Fruit fly (Drosophila melanogaster): Measurements from ENCODE around the gene Hpf1.

Hpf1 gene

dm6 chr3R:5824456-5824855 is 32.8 kb downstream of the Hpf1 start, which contains the start of the genes Sec20 and dgrn (continued):
- TF ChIP-seq Rfx (GFP tag; IDR thresholded peaks at IDR 0.05): peak; percentile 78

- no peak for TF ChIP-seq ERR (GFP tag; optimal IDR thresholded peaks at IDR 0.05)
- TF ChIP-seq ac (GFP tag; optimal IDR thresholded peaks at IDR 0.05): no peak
- no peak for TF ChIP-seq CrebB (tag; optimal IDR thresholded peaks at IDR 0.05)
- no peak for TF ChIP-seq da (GFP tag; optimal IDR thresholded peaks at IDR 0.05)
- no peak for TF ChIP-seq Fer3 (tag; optimal IDR thresholded peaks at IDR 0.05)
- TF ChIP-seq Sin3A (optimal IDR thresholded peaks at IDR 0.05): no peak
- TF ChIP-seq lab (GFP tag; optimal IDR thresholded peaks at IDR 0.05): no peak
Observed at dm6 chr3R:5829762-5830161, 38.1 kb downstream of the Hpf1 start, which contains the start of gene glob3. Gene glob3 (plus strand): TSS chr3R:5830062.

dm6 chr3R:5831339-5831738 is 39.7 kb downstream of the Hpf1 start, which contains the start of gene CG1208:
Gene CG1208 (plus strand): TSS chr3R:5831639.
- TF ChIP-seq NFAT (GFP tag; IDR thresholded peaks at IDR 0.05) (0 out of 2 replicates have a peak, but pooled peaks have one; percentile 5), sug (tag; optimal IDR thresholded peaks at IDR 0.05) (peak; percentile 2), Adf1 (GFP tag; IDR thresholded peaks at IDR 0.05) (peak; percentile 86), CG17186 (GFP tag; optimal IDR thresholded peaks at IDR 0.05) (no peak)

dm6 chr3R:5832345-5832981 is 40.8 kb downstream of the Hpf1 start:
- peak; percentile 21 for TF ChIP-seq CG10543 (GFP tag; optimal IDR thresholded peaks at IDR 0.05)
- TF ChIP-seq vnd (GFP tag; IDR thresholded peaks at IDR 0.05; ENCODE audit: partially characterized antibody): peak; percentile 58
- TF ChIP-seq Dbx (GFP tag; IDR thresholded peaks at IDR 0.05): no peak
- no peak for TF ChIP-seq CG11456 (GFP tag; IDR thresholded peaks at IDR 0.05)
- TF ChIP-seq ind (GFP tag; optimal IDR thresholded peaks at IDR 0.05): no peak
- TF ChIP-seq CG12236 (GFP tag; optimal IDR thresholded peaks at IDR 0.05): no peak
- TF ChIP-seq Vsx1 (GFP tag; optimal IDR thresholded peaks at IDR 0.05): peak; percentile 24
- TF ChIP-seq dysf (GFP tag; IDR thresholded peaks at IDR 0.05): no peak
- no peak for TF ChIP-seq ken (GFP tag; IDR thresholded peaks at IDR 0.05)
- TF ChIP-seq mirr (GFP tag; optimal IDR thresholded peaks at IDR 0.05): no peak
- no peak for TF ChIP-seq CG15073 (GFP tag; optimal IDR thresholded peaks at IDR 0.05)
- TF ChIP-seq rib (GFP tag; IDR thresholded peaks at IDR 0.05): no peak
- no peak for TF ChIP-seq Gsc (GFP tag; IDR thresholded peaks at IDR 0.05)
- peak; percentile 49 for TF ChIP-seq CG7987 (GFP tag; optimal IDR thresholded peaks at IDR 0.05)
- TF ChIP-seq CG13287 (GFP tag; IDR thresholded peaks at IDR 0.05; ENCODE audit: partially characterized antibody): no peak
- TF ChIP-seq Antp (GFP tag; optimal IDR thresholded peaks at IDR 0.05): no peak
- TF ChIP-seq TFAM (GFP tag; optimal IDR thresholded peaks at IDR 0.05): no peak
- no peak for TF ChIP-seq CG11560 (tag; IDR thresholded peaks at IDR 0.05)
- no peak for TF ChIP-seq Ptx1 (GFP tag; IDR thresholded peaks at IDR 0.05)
- no peak for TF ChIP-seq ranshi (GFP tag; IDR thresholded peaks at IDR 0.05)
- no peak for TF ChIP-seq ems (GFP tag; optimal IDR thresholded peaks at IDR 0.05)
- TF ChIP-seq Meics (GFP tag; optimal IDR thresholded peaks at IDR 0.05): no peak
- peak; percentile 70 for TF ChIP-seq cwo (GFP tag; optimal IDR thresholded peaks at IDR 0.05)
- no peak for TF ChIP-seq bowl (GFP tag; IDR thresholded peaks at IDR 0.05)
- TF ChIP-seq hkb (optimal IDR thresholded peaks at IDR 0.05): no peak
- TF ChIP-seq hkb (GFP tag; IDR thresholded peaks at IDR 0.05): no peak
- TF ChIP-seq CG6272 (GFP tag; IDR thresholded peaks at IDR 0.05): no peak
- TF ChIP-seq CG3163 (GFP tag; optimal IDR thresholded peaks at IDR 0.05): no peak
- no peak for TF ChIP-seq dmrt99B (tag; optimal IDR thresholded peaks at IDR 0.05)
- no peak for TF ChIP-seq Sox100B (GFP tag; optimal IDR thresholded peaks at IDR 0.05)
- no peak for TF ChIP-seq CG8388 (GFP tag; optimal IDR thresholded peaks at IDR 0.05)
- TF ChIP-seq Lhr (GFP tag; optimal IDR thresholded peaks at IDR 0.05): no peak
- TF ChIP-seq CG4328 (GFP tag; optimal IDR thresholded peaks at IDR 0.05): no peak
- no peak for TF ChIP-seq CG17328 (GFP tag; IDR thresholded peaks at IDR 0.05)
- no peak for TF ChIP-seq CG16815 (GFP tag; optimal IDR thresholded peaks at IDR 0.05)

All from whole organism, embryonic.